Worm (Caenorhabditis elegans): ENCODE results near the gene hum-4.

ce11 chrX:11446535-11446934, 13.1 kb upstream of the hum-4 start, which contains the start of gene igeg-2:
- TF ChIP-seq sox-4 (tag; optimal IDR thresholded peaks at IDR 0.05) (no peak), pqm-1 (tag; optimal IDR thresholded peaks at IDR 0.05) (no peak), ceh-9 (tag; optimal IDR thresholded peaks at IDR 0.05) (no peak), fax-1 (tag; optimal IDR thresholded peaks at IDR 0.05) (no peak), C38D4.7 (GFP tag; optimal IDR thresholded peaks at IDR 0.05) (no peak), hlh-30 (tag; optimal IDR thresholded peaks at IDR 0.05; ENCODE audit: insufficient read depth) (no peak), npax-4 (tag; optimal IDR thresholded peaks at IDR 0.05) (no peak), pha-4 (tag; optimal IDR thresholded peaks at IDR 0.05) (no peak)

Measured in whole organism, late embryonic.